Fruit fly (Drosophila melanogaster) whole organism, prepupa: ENCODE data around the gene Pitslre.

ENCODE experiments used
- Blimp-1 ChIP-seq: fragments of 200-800 bp; sonication (Bioruptor generic); optimal IDR thresholded peaks from 3 replicates; lab custom pipeline; 2017; ENCODE audit warnings: missing biosample characterization, missing genetic modification characterization, mild to moderate bottlenecking, moderate library complexity, missing genetic modification reagents
- CG32006 ChIP-seq: fragments of 200-800 bp; sonication (Bioruptor generic); optimal IDR thresholded peaks from 3 replicates; lab custom pipeline; 2017; ENCODE audit warnings: missing biosample characterization, mild to moderate bottlenecking, missing genetic modification characterization
- CG4318 ChIP-seq: fragments of 200-800 bp; sonication (Bioruptor generic); optimal IDR thresholded peaks from 3 replicates; lab custom pipeline; 2017; ENCODE audit warnings: missing biosample characterization, mild to moderate bottlenecking, missing genetic modification characterization
- CG6854 ChIP-seq: fragments of 200-800 bp; sonication (Bioruptor generic); optimal IDR thresholded peaks from 2 replicates; lab custom pipeline; 2017; ENCODE audit warnings: missing biosample characterization, mild to moderate bottlenecking, missing genetic modification characterization
- Eip93F ChIP-seq: fragments of 200-800 bp; sonication (Bioruptor generic); optimal IDR thresholded peaks from 2 replicates; lab custom pipeline; 2016; ENCODE audit warnings: missing biosample characterization, mild to moderate bottlenecking, missing genetic modification characterization
- Hr4 ChIP-seq: fragments of 200-800 bp; sonication (Bioruptor generic); optimal IDR thresholded peaks from 3 replicates; lab custom pipeline; 2016; ENCODE audit warnings: missing biosample characterization, missing genetic modification characterization
- spab ChIP-seq: fragments of 200-800 bp; sonication (Bioruptor generic); optimal IDR thresholded peaks from 2 replicates; lab custom pipeline; 2017; ENCODE audit warnings: missing biosample characterization, mild to moderate bottlenecking, missing genetic modification characterization, missing genetic modification reagents
- svp ChIP-seq: fragments of 200-800 bp; sonication (Bioruptor generic); peaks from one replicate; lab custom pipeline; 2016; ENCODE audit warnings: missing biosample characterization, missing genetic modification characterization
- topi ChIP-seq: fragments of 200-800 bp; sonication (Bioruptor generic); optimal IDR thresholded peaks from 3 replicates; lab custom pipeline; 2016; ENCODE audit warnings: missing biosample characterization, missing genetic modification characterization

Pitslre gene

DNA sequence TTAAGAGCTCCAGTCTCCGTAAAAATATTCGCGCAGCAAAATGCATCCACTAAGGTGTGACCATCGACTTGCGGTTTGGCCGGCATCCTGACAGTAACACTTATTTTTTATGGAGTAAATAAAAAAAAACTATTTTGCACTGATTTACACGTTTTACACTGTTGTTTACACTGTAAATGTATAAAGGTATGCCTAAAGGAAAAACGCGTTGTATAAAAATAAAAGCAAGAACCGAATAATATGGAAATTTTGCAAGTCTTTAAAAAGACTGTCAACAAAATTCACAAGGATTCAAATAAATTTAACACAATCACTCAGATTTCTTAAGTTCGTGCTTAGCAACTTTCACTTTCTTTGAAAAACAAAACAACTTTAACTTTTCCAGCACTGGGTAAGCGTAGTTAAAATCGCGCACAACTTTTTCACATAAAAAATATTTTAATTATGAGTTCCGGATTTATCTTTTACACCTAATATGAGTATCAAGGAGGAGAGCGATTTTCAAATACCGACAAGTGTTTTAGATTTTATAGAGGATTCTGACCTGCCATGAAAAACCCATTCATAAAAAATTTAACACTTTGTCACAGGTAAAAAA is 52.0 kb downstream of the Pitslre start:
- TF ChIP-seq topi (GFP tag; lab: Kevin White, UChicago) (no peak), Hr4 (peak; percentile 34), CG6854 (no peak), Blimp-1 (GFP tag; lab: Kevin White, UChicago) (peak; percentile 40), Eip93F (no peak), CG32006 (GFP tag; lab: Kevin White, UChicago) (no peak), CG4318 (GFP tag; lab: Kevin White, UChicago) (no peak), svp (GFP tag; lab: Kevin White, UChicago) (peak; percentile 33), spab (no peak)
